Worm (Caenorhabditis elegans) whole organism, mixed stage, embryonic: ENCODE results near the gene M88.4.

Experiments
- M03D4.4 ChIP-seq: sonication (generic microtip); optimal IDR thresholded peaks from 2 replicates; lab custom pipeline; 2017; ENCODE audit warnings: mild to moderate bottlenecking, missing genetic modification characterization, missing compliant biosample characterization
- bed-3 ChIP-seq: fragments of 200-800 bp; sonication (Bioruptor generic); optimal IDR thresholded peaks from 3 replicates; lab custom pipeline; 2018; ENCODE audit warnings: mild to moderate bottlenecking, missing genetic modification characterization, moderate library complexity, missing compliant biosample characterization
- blmp-1 ChIP-seq: fragments of 150-350 bp; optimal IDR thresholded peaks from 2 replicates; lab custom pipeline; 2014; ENCODE audit warnings: missing biosample characterization, missing genetic modification characterization
- ceh-39 ChIP-seq: fragments of 150-350 bp; optimal IDR thresholded peaks from 2 replicates; lab custom pipeline; 2014; ENCODE audit warnings: missing biosample characterization, missing genetic modification characterization
- ceh-43 ChIP-seq: fragments of 200-800 bp; sonication (Bioruptor generic); optimal IDR thresholded peaks from 2 replicates; lab custom pipeline; 2018; ENCODE audit warnings: mild to moderate bottlenecking, missing genetic modification characterization, moderate library complexity, missing compliant biosample characterization
- ceh-83 ChIP-seq: fragments of 200-800 bp; sonication (Bioruptor generic); optimal IDR thresholded peaks from 2 replicates; lab custom pipeline; 2018; ENCODE audit warnings: mild to moderate bottlenecking, missing genetic modification characterization, missing compliant biosample characterization
- ces-1 ChIP-seq: fragments of 150-350 bp; optimal IDR thresholded peaks from 2 replicates; lab custom pipeline; 2014; ENCODE audit warnings: missing biosample characterization, missing genetic modification reagents, missing genetic modification characterization
- cnd-1 ChIP-seq: fragments of 200-800 bp; sonication (Bioruptor generic); optimal IDR thresholded peaks from 2 replicates; lab custom pipeline; 2018; ENCODE audit warnings: mild to moderate bottlenecking, missing genetic modification characterization, missing compliant biosample characterization
- drap-1 ChIP-seq: fragments of 200-800 bp; sonication (Bioruptor generic); optimal IDR thresholded peaks from 3 replicates; lab custom pipeline; 2018; ENCODE audit warnings: mild to moderate bottlenecking, missing genetic modification characterization, missing compliant biosample characterization
- elt-1 ChIP-seq: sonication (generic microtip); optimal IDR thresholded peaks from 2 replicates; lab custom pipeline; 2017; ENCODE audit warnings: missing genetic modification characterization, mild to moderate bottlenecking, missing compliant biosample characterization, antibody characterized with exemption, moderate library complexity, borderline replicate concordance; ENCODE audit not compliant: insufficient read depth
- elt-3 ChIP-seq: fragments of 150-350 bp; optimal IDR thresholded peaks from 2 replicates; lab custom pipeline; 2014; ENCODE audit warnings: missing biosample characterization, missing genetic modification characterization
- flh-1 ChIP-seq: fragments of 200-800 bp; sonication (Bioruptor generic); optimal IDR thresholded peaks from 2 replicates; lab custom pipeline; 2018; ENCODE audit warnings: mild to moderate bottlenecking, missing genetic modification characterization, moderate library complexity, missing compliant biosample characterization
- ham-2 ChIP-seq: fragments of 200-800 bp; sonication (Bioruptor generic); optimal IDR thresholded peaks from 2 replicates; lab custom pipeline; 2018; ENCODE audit warnings: mild to moderate bottlenecking, missing genetic modification characterization, missing compliant biosample characterization
- hlh-1 ChIP-seq: fragments of 150-350 bp; optimal IDR thresholded peaks from 2 replicates; lab custom pipeline; 2014; ENCODE audit warnings: missing biosample characterization, missing genetic modification reagents, missing genetic modification characterization
- lin-13 ChIP-seq: fragments of 150-350 bp; optimal IDR thresholded peaks from 2 replicates; lab custom pipeline; 2014; ENCODE audit warnings: missing biosample characterization, missing genetic modification characterization
- lin-32 ChIP-seq: fragments of 200-800 bp; sonication (Bioruptor generic); optimal IDR thresholded peaks from 2 replicates; lab custom pipeline; 2018; ENCODE audit warnings: mild to moderate bottlenecking, missing genetic modification characterization, missing compliant biosample characterization
- lsy-2 ChIP-seq: fragments of 150-350 bp; optimal IDR thresholded peaks from 2 replicates; lab custom pipeline; 2014; ENCODE audit warnings: missing biosample characterization, missing genetic modification characterization
- mab-5 ChIP-seq: fragments of 150-350 bp; optimal IDR thresholded peaks from 2 replicates; lab custom pipeline; 2014; ENCODE audit warnings: missing biosample characterization, missing genetic modification characterization
- mep-1 ChIP-seq: fragments of 150-350 bp; optimal IDR thresholded peaks from 2 replicates; lab custom pipeline; 2017; ENCODE audit warnings: missing biosample characterization, missing genetic modification reagents, missing genetic modification characterization, inconsistent platforms
- mls-2 ChIP-seq: sonication (generic microtip); optimal IDR thresholded peaks from 2 replicates; lab custom pipeline; 2016; ENCODE audit warnings: mild to moderate bottlenecking, missing genetic modification characterization, moderate library complexity, missing compliant biosample characterization
- nhr-12 ChIP-seq: fragments of 150-350 bp; optimal IDR thresholded peaks from 2 replicates; lab custom pipeline; 2014; ENCODE audit warnings: missing biosample characterization, missing genetic modification characterization
- nhr-2 ChIP-seq: fragments of 150-350 bp; optimal IDR thresholded peaks from 2 replicates; lab custom pipeline; 2014; ENCODE audit warnings: missing biosample characterization, missing genetic modification characterization
- nhr-237 ChIP-seq: fragments of 150-350 bp; optimal IDR thresholded peaks from 2 replicates; lab custom pipeline; 2014; ENCODE audit warnings: missing biosample characterization, missing genetic modification characterization
- nhr-28 ChIP-seq: fragments of 150-350 bp; optimal IDR thresholded peaks from 2 replicates; lab custom pipeline; 2014; ENCODE audit warnings: missing biosample characterization, missing genetic modification characterization
- nhr-76 ChIP-seq: sonication (generic microtip); optimal IDR thresholded peaks from 2 replicates; lab custom pipeline; 2017; ENCODE audit warnings: missing biosample characterization, missing genetic modification characterization
- pha-4 ChIP-seq: fragments of 150-350 bp; optimal IDR thresholded peaks from 2 replicates; lab custom pipeline; 2018; ENCODE audit warnings: missing biosample characterization, missing genetic modification reagents, missing genetic modification characterization
- sem-2 ChIP-seq: fragments of 200-800 bp; sonication (Bioruptor generic); optimal IDR thresholded peaks from 2 replicates; lab custom pipeline; 2018; ENCODE audit warnings: mild to moderate bottlenecking, missing genetic modification characterization, missing compliant biosample characterization
- snpc-4 ChIP-seq: fragments of 150-350 bp; optimal IDR thresholded peaks from 2 replicates; lab custom pipeline; 2014; ENCODE audit warnings: missing biosample characterization, missing genetic modification characterization
- sptf-1 ChIP-seq: sonication (generic microtip); optimal IDR thresholded peaks from 2 replicates; lab custom pipeline; 2017; ENCODE audit warnings: mild to moderate bottlenecking, missing genetic modification characterization, moderate library complexity, missing compliant biosample characterization
- tbx-8 ChIP-seq: fragments of 200-800 bp; sonication (Bioruptor generic); optimal IDR thresholded peaks from 2 replicates; lab custom pipeline; 2018; ENCODE audit warnings: mild to moderate bottlenecking, missing genetic modification characterization, moderate library complexity, missing compliant biosample characterization
- unc-120 ChIP-seq: sonication (generic microtip); optimal IDR thresholded peaks from 2 replicates; lab custom pipeline; 2017; ENCODE audit warnings: missing genetic modification characterization, missing compliant biosample characterization; ENCODE audit not compliant: poor library complexity, severe bottlenecking
- unc-39 ChIP-seq: fragments of 150-350 bp; optimal IDR thresholded peaks from 2 replicates; lab custom pipeline; 2014; ENCODE audit warnings: missing biosample characterization, missing genetic modification characterization
- unc-62 ChIP-seq: fragments of 150-350 bp; optimal IDR thresholded peaks from 2 replicates; lab custom pipeline; 2014; ENCODE audit warnings: missing biosample characterization, missing genetic modification reagents, missing genetic modification characterization
- zip-8 ChIP-seq: fragments of 150-350 bp; optimal IDR thresholded peaks from 2 replicates; lab custom pipeline; 2014; ENCODE audit warnings: missing biosample characterization, missing genetic modification characterization
- ztf-11 ChIP-seq: fragments of 150-350 bp; optimal IDR thresholded peaks from 2 replicates; lab custom pipeline; 2014; ENCODE audit warnings: missing biosample characterization, missing genetic modification characterization

M88.4 gene

ce11 chrIII:4561286-4561685 is 12.4 kb downstream of the M88.4 start:
- TF ChIP-seq nhr-2 (tag; lab: Kevin White, UChicago) (no peak), drap-1 (no peak), nhr-12 (no peak), lsy-2 (no peak), ztf-11 (no peak), mls-2 (tag; lab: Kevin White, UChicago) (no peak), ceh-39 (no peak), mep-1 (no peak), unc-39 (tag; lab: Kevin White, UChicago) (no peak), flh-1 (no peak), M03D4.4 (tag; lab: Kevin White, UChicago) (no peak), tbx-8 (no peak), unc-62 (no peak), ceh-43 (GFP tag; lab: Kevin White, UChicago) (no peak)

ce11 chrIII:4562070-4562788 is 13.4 kb downstream of the M88.4 start, which contains the start of gene pan-1:
Gene pan-1, plus strand, starts transcription at chrIII:4562738.
- TF ChIP-seq unc-120 = peak; percentile 89
- TF ChIP-seq ham-2 (GFP tag; lab: Kevin White, UChicago) = peak; percentile 76
- TF ChIP-seq sem-2 = no peak
- TF ChIP-seq, all 35 proteins: peak for 2

DNA sequence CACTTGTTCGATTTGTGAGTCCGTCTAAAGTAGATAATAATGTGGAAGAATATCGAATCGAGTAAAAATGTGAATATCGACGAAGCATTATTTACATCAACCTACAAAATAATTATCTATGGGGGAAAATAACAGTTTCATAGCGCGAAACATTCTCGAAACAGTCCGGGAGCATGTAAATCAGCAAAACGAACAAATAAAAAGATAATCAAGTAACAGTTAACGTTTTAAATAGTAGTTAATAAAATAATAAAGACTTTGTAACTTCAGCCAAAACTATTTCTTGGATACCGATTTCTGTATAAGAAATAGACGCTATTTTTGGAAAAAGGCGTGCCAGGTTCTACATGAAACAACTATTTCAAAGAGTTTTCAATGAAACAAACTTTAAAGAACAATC is 19.2 kb downstream of the M88.4 start, which contains the start of gene mlcd-1:
TSS of gene mlcd-1 (minus strand) at position 101 of the 400 bp plus-strand sequence.
- TF ChIP-seq nhr-2 (tag; lab: Kevin White, UChicago) = no peak
- TF ChIP-seq unc-120 = no peak
- no peak for TF ChIP-seq zip-8 (tag; lab: Kevin White, UChicago)

- TF ChIP-seq mls-2 (tag; lab: Kevin White, UChicago) (peak; percentile 99), blmp-1 (tag; lab: Kevin White, UChicago) (peak; percentile 92), ceh-43 (GFP tag; lab: Kevin White, UChicago) (peak; percentile 95), M03D4.4 (tag; lab: Kevin White, UChicago) (peak; percentile 97), nhr-28 (tag; lab: Kevin White, UChicago) (peak; percentile 61), elt-3 (tag; lab: Kevin White, UChicago) (peak; percentile 66), snpc-4 (tag; lab: Kevin White, UChicago) (no peak), pha-4 (tag; lab: Kevin White, UChicago) (peak; percentile 70), lin-32 (GFP tag; lab: Kevin White, UChicago) (peak; percentile 85), cnd-1 (tag; lab: Kevin White, UChicago) (peak; percentile 95), zip-8 (tag; lab: Kevin White, UChicago) (peak; percentile 24), nhr-12 (peak; percentile 82), elt-1 (tag; lab: Kevin White, UChicago) (peak; percentile 95), ceh-39 (peak; percentile 31), sptf-1 (tag; lab: Kevin White, UChicago) (peak; percentile 98), lsy-2 (peak; percentile 79), ztf-11 (peak; percentile 97), unc-39 (tag; lab: Kevin White, UChicago) (peak; percentile 83), nhr-2 (tag; lab: Kevin White, UChicago) (no peak), lin-13 (tag; lab: Kevin White, UChicago) (peak; percentile 70), ces-1 (GFP tag; lab: Kevin White, UChicago) (peak; percentile 56), nhr-76 (tag; lab: Kevin White, UChicago) (peak; percentile 96), unc-120 (peak; percentile 98), ceh-83 (peak; percentile 91), bed-3 (GFP tag; lab: Kevin White, UChicago) (peak; percentile 87), nhr-237 (tag; lab: Kevin White, UChicago) (peak; percentile 35), unc-62 (peak; percentile 64), drap-1 (peak; percentile 96), mep-1 (peak; percentile 93), mab-5 (tag; lab: Kevin White, UChicago) (peak; percentile 91), sem-2 (peak; percentile 90), ham-2 (GFP tag; lab: Kevin White, UChicago) (peak; percentile 90), flh-1 (peak; percentile 90), tbx-8 (peak; percentile 93), hlh-1 (tag; lab: Kevin White, UChicago) (peak; percentile 94)
These were observed 19.6 kb downstream of the M88.4 start, which contains the start of gene idhg-1 for ce11 chrIII:4568455-4568854. Gene idhg-1, plus strand, starts transcription at chrIII:4568797.
